Fruit fly (Drosophila melanogaster) whole organism, embryonic: Measurements from ENCODE around the gene Schip1.
A peak's percentile ranks its signal among the peaks of the same experiment; 100 is the strongest.

ENCODE experiments used
- ATbp ChIP-seq: fragments of 200-800 bp; sonication (Bioruptor generic); optimal IDR thresholded peaks from 2 replicates; lab custom pipeline; 2017; ENCODE audit warnings: missing biosample characterization, mild to moderate bottlenecking, missing genetic modification characterization, missing genetic modification reagents
- Asciz ChIP-seq: fragments of 200-800 bp; sonication (Bioruptor generic); optimal IDR thresholded peaks from 2 replicates; lab custom pipeline; 2017; ENCODE audit warnings: missing biosample characterization, mild to moderate bottlenecking, missing genetic modification characterization, missing genetic modification reagents
- Atf6 ChIP-seq: fragments of 200-800 bp; sonication (Bioruptor generic); IDR thresholded peaks from 2 replicates; pipeline ENCODE4 v1.3.6; 2022; ENCODE audit warnings: missing biosample characterization, missing genetic modification characterization
- CG10959 ChIP-seq: fragments of 200-800 bp; sonication (Bioruptor generic); IDR thresholded peaks from 2 replicates; pipeline ENCODE4 v1.3.6; 2022; ENCODE audit warnings: missing biosample characterization, missing genetic modification characterization
- CG10979 ChIP-seq: fragments of 200-800 bp; sonication (Bioruptor generic); optimal IDR thresholded peaks from 2 replicates; lab custom pipeline; 2018; ENCODE audit warnings: missing biosample characterization, mild to moderate bottlenecking, missing genetic modification characterization, moderate library complexity
- CG11723 ChIP-seq: fragments of 200-800 bp; sonication (Bioruptor generic); optimal IDR thresholded peaks from 2 replicates; lab custom pipeline; 2017; ENCODE audit warnings: missing biosample characterization, mild to moderate bottlenecking, missing genetic modification characterization
- CG12236 ChIP-seq: fragments of 200-800 bp; sonication (Bioruptor generic); optimal IDR thresholded peaks from 2 replicates; lab custom pipeline; 2016; ENCODE audit warnings: missing biosample characterization, missing genetic modification characterization
- CG12299 ChIP-seq: fragments of 200-800 bp; sonication (Bioruptor generic); optimal IDR thresholded peaks from 2 replicates; lab custom pipeline; 2018; ENCODE audit warnings: missing biosample characterization, mild to moderate bottlenecking, missing genetic modification characterization
- CG13123 ChIP-seq: fragments of 200-800 bp; sonication (Bioruptor generic); optimal IDR thresholded peaks from 2 replicates; lab custom pipeline; 2016; ENCODE audit warnings: missing biosample characterization, missing genetic modification characterization
- CG15269 ChIP-seq: fragments of 200-800 bp; sonication (Bioruptor generic); optimal IDR thresholded peaks from 2 replicates; lab custom pipeline; 2018; ENCODE audit warnings: missing biosample characterization, mild to moderate bottlenecking, missing genetic modification characterization, moderate library complexity
- CG1602 ChIP-seq: fragments of 200-800 bp; sonication (Bioruptor generic); optimal IDR thresholded peaks from 3 replicates; lab custom pipeline; 2016; ENCODE audit warnings: missing biosample characterization, missing genetic modification characterization
- CG1647 ChIP-seq: fragments of 200-800 bp; sonication (Bioruptor generic); optimal IDR thresholded peaks from 3 replicates; lab custom pipeline; 2016; ENCODE audit warnings: missing biosample characterization, missing genetic modification characterization
- CG18764 ChIP-seq: fragments of 200-800 bp; sonication (Bioruptor generic); optimal IDR thresholded peaks from 3 replicates; lab custom pipeline; 2016; ENCODE audit warnings: missing biosample characterization, missing genetic modification characterization
- CG2202 ChIP-seq: fragments of 200-800 bp; sonication (Bioruptor generic); optimal IDR thresholded peaks from 2 replicates; lab custom pipeline; 2018; ENCODE audit warnings: missing biosample characterization, mild to moderate bottlenecking, missing genetic modification characterization
- CG30020 ChIP-seq: fragments of 200-800 bp; optimal IDR thresholded peaks from 2 replicates; lab custom pipeline; 2019; ENCODE audit warnings: missing biosample characterization, mild to moderate bottlenecking, missing genetic modification characterization, moderate library complexity
- CG31224 ChIP-seq: fragments of 200-800 bp; sonication (Bioruptor generic); IDR thresholded peaks from 2 replicates; pipeline ENCODE4 v1.3.6; 2022; ENCODE audit warnings: missing biosample characterization, missing genetic modification characterization
- CG31388 ChIP-seq: fragments of 200-800 bp; sonication (Bioruptor generic); optimal IDR thresholded peaks from 2 replicates; lab custom pipeline; 2016; ENCODE audit warnings: missing biosample characterization, missing genetic modification characterization
- CG32767 ChIP-seq: fragments of 200-800 bp; sonication (Bioruptor generic); IDR thresholded peaks from 2 replicates; pipeline ENCODE4 v1.3.6; 2022; ENCODE audit warnings: missing biosample characterization, missing genetic modification characterization
- CG6813 ChIP-seq: fragments of 200-800 bp; sonication (Bioruptor generic); optimal IDR thresholded peaks from 2 replicates; lab custom pipeline; 2017; ENCODE audit warnings: missing biosample characterization, missing genetic modification characterization, mild to moderate bottlenecking, moderate library complexity, missing genetic modification reagents
- CG7745 ChIP-seq: fragments of 200-800 bp; sonication (Bioruptor generic); optimal IDR thresholded peaks from 2 replicates; lab custom pipeline; 2018; ENCODE audit warnings: missing biosample characterization, mild to moderate bottlenecking, missing genetic modification characterization, moderate library complexity
- CG8388 ChIP-seq: fragments of 200-800 bp; sonication (Bioruptor generic); optimal IDR thresholded peaks from 2 replicates; lab custom pipeline; 2019; ENCODE audit warnings: missing biosample characterization, mild to moderate bottlenecking, missing genetic modification characterization, moderate library complexity
- CHES-1-like ChIP-seq: fragments of 200-800 bp; sonication (Bioruptor generic); optimal IDR thresholded peaks from 2 replicates; lab custom pipeline; 2016; ENCODE audit warnings: missing biosample characterization, missing genetic modification characterization
- Dad ChIP-seq: fragments of 200-800 bp; sonication (Bioruptor generic); optimal IDR thresholded peaks from 3 replicates; lab custom pipeline; 2016; ENCODE audit warnings: missing biosample characterization, missing genetic modification characterization
- Dll ChIP-seq: fragments of 200-800 bp; sonication (Bioruptor generic); IDR thresholded peaks from 4 replicates; pipeline ENCODE4 v1.3.6; 2022; ENCODE audit warnings: missing biosample characterization, missing genetic modification characterization; ENCODE audit not compliant: partially characterized antibody
- Doc3 ChIP-seq: fragments of 200-800 bp; sonication (Bioruptor generic); IDR thresholded peaks from 3 replicates; pipeline ENCODE4 v1.3.6; 2022; ENCODE audit warnings: missing biosample characterization, missing genetic modification characterization; ENCODE audit not compliant: partially characterized antibody
- E2f2 ChIP-seq: fragments of 200-800 bp; sonication (Bioruptor generic); IDR thresholded peaks from 2 replicates; pipeline ENCODE4 v1.3.6; 2022; ENCODE audit warnings: missing biosample characterization, missing genetic modification characterization
- HmgZ ChIP-seq: fragments of 200-800 bp; sonication (Bioruptor generic); optimal IDR thresholded peaks from 2 replicates; lab custom pipeline; 2018; ENCODE audit warnings: missing biosample characterization, mild to moderate bottlenecking, missing genetic modification characterization
- Hmx ChIP-seq: fragments of 200-800 bp; sonication (Bioruptor generic); optimal IDR thresholded peaks from 2 replicates; lab custom pipeline; 2016; ENCODE audit warnings: missing biosample characterization, missing genetic modification characterization
- Lhr ChIP-seq: fragments of 200-800 bp; sonication (Bioruptor generic); optimal IDR thresholded peaks from 3 replicates; lab custom pipeline; 2017; ENCODE audit warnings: mild to moderate bottlenecking, missing biosample characterization, missing genetic modification reagents, missing genetic modification characterization
- MESR4 ChIP-seq: fragments of 200-800 bp; sonication (Bioruptor generic); optimal IDR thresholded peaks from 2 replicates; lab custom pipeline; 2018; ENCODE audit warnings: missing biosample characterization, mild to moderate bottlenecking, missing genetic modification characterization, moderate library complexity
- Mad ChIP-seq: fragments of 200-800 bp; sonication (Bioruptor generic); optimal IDR thresholded peaks from 2 replicates; lab custom pipeline; 2016; ENCODE audit warnings: missing biosample characterization, missing genetic modification characterization
- Poxn ChIP-seq: fragments of 200-800 bp; sonication (Bioruptor generic); IDR thresholded peaks from 2 replicates; pipeline ENCODE4 v1.3.6; 2022; ENCODE audit warnings: missing biosample characterization, missing genetic modification characterization
- Vsx1 ChIP-seq: fragments of 200-800 bp; sonication (Bioruptor generic); optimal IDR thresholded peaks from 2 replicates; lab custom pipeline; 2017; ENCODE audit warnings: missing biosample characterization, mild to moderate bottlenecking, missing genetic modification characterization, missing genetic modification reagents
- al ChIP-seq: fragments of 200-800 bp; sonication (Bioruptor generic); IDR thresholded peaks from 2 replicates; pipeline ENCODE4 v1.3.6; 2022; ENCODE audit warnings: missing biosample characterization, missing genetic modification characterization
- ase ChIP-seq: fragments of 200-800 bp; sonication (Bioruptor generic); IDR thresholded peaks from 3 replicates; pipeline ENCODE4 v1.3.6; 2022; ENCODE audit warnings: missing biosample characterization, missing genetic modification characterization
- cad ChIP-seq: fragments of >200 bp; optimal IDR thresholded peaks from 2 replicates; lab custom pipeline; 2017; ENCODE audit warnings: missing biosample characterization, missing genetic modification characterization
- caup ChIP-seq: fragments of 200-800 bp; sonication (Bioruptor generic); optimal IDR thresholded peaks from 3 replicates; lab custom pipeline; 2017; ENCODE audit warnings: missing biosample characterization, mild to moderate bottlenecking, missing genetic modification characterization, moderate library complexity; ENCODE audit not compliant: severe bottlenecking
- crol ChIP-seq: fragments of 200-800 bp; sonication (Bioruptor generic); IDR thresholded peaks from 2 replicates; pipeline ENCODE4 v1.3.6; 2022; ENCODE audit warnings: missing biosample characterization, missing genetic modification characterization
- dati ChIP-seq: fragments of 200-800 bp; sonication (Bioruptor generic); IDR thresholded peaks from 2 replicates; pipeline ENCODE4 v1.3.6; 2022; ENCODE audit warnings: missing biosample characterization, missing genetic modification characterization
- dmrt11E ChIP-seq: fragments of 200-800 bp; sonication (Bioruptor generic); optimal IDR thresholded peaks from 3 replicates; lab custom pipeline; 2018; ENCODE audit warnings: missing biosample characterization, mild to moderate bottlenecking, missing genetic modification characterization, moderate library complexity
- dmrt99B ChIP-seq: fragments of 200-800 bp; sonication (Bioruptor generic); optimal IDR thresholded peaks from 2 replicates; lab custom pipeline; 2018; ENCODE audit warnings: missing biosample characterization, mild to moderate bottlenecking, missing genetic modification characterization, moderate library complexity
- gcm2 ChIP-seq: fragments of 200-800 bp; sonication (Bioruptor generic); optimal IDR thresholded peaks from 2 replicates; lab custom pipeline; 2016; ENCODE audit warnings: missing biosample characterization, missing genetic modification characterization
- grn ChIP-seq: fragments of 200-800 bp; sonication (Bioruptor generic); optimal IDR thresholded peaks from 3 replicates; lab custom pipeline; 2017; ENCODE audit warnings: missing biosample characterization, missing genetic modification characterization
- jigr1 ChIP-seq: fragments of 200-800 bp; sonication (Bioruptor generic); IDR thresholded peaks from 3 replicates; pipeline ENCODE4 v1.3.6; 2022; ENCODE audit warnings: missing biosample characterization, missing genetic modification characterization
- nerfin-2 ChIP-seq: fragments of 200-800 bp; sonication (Bioruptor generic); IDR thresholded peaks from 2 replicates; pipeline ENCODE4 v1.3.6; 2022; ENCODE audit warnings: missing biosample characterization, missing genetic modification characterization; ENCODE audit not compliant: partially characterized antibody
- row ChIP-seq: fragments of 200-800 bp; sonication (Bioruptor generic); IDR thresholded peaks from 3 replicates; pipeline ENCODE4 v1.3.6; 2022; ENCODE audit warnings: missing biosample characterization, missing genetic modification characterization
- schlank ChIP-seq: fragments of 200-800 bp; sonication (Bioruptor generic); optimal IDR thresholded peaks from 2 replicates; lab custom pipeline; 2018; ENCODE audit warnings: missing biosample characterization, mild to moderate bottlenecking, missing genetic modification characterization
- slp2 ChIP-seq: fragments of 200-800 bp; sonication (Bioruptor generic); optimal IDR thresholded peaks from 2 replicates; lab custom pipeline; 2016; ENCODE audit warnings: missing biosample characterization, missing genetic modification characterization
- sqz ChIP-seq: fragments of 200-800 bp; sonication (Bioruptor generic); optimal IDR thresholded peaks from 3 replicates; lab custom pipeline; 2018; ENCODE audit warnings: missing biosample characterization, mild to moderate bottlenecking, missing genetic modification characterization
- stc ChIP-seq: fragments of 200-800 bp; sonication (Bioruptor generic); IDR thresholded peaks from 2 replicates; pipeline ENCODE4 v1.3.6; 2022; ENCODE audit warnings: missing biosample characterization, missing genetic modification characterization
- stwl ChIP-seq: fragments of 200-800 bp; sonication (Bioruptor generic); optimal IDR thresholded peaks from 3 replicates; lab custom pipeline; 2018; ENCODE audit warnings: missing biosample characterization, mild to moderate bottlenecking, missing genetic modification characterization, moderate library complexity

Schip1 gene

DNA sequence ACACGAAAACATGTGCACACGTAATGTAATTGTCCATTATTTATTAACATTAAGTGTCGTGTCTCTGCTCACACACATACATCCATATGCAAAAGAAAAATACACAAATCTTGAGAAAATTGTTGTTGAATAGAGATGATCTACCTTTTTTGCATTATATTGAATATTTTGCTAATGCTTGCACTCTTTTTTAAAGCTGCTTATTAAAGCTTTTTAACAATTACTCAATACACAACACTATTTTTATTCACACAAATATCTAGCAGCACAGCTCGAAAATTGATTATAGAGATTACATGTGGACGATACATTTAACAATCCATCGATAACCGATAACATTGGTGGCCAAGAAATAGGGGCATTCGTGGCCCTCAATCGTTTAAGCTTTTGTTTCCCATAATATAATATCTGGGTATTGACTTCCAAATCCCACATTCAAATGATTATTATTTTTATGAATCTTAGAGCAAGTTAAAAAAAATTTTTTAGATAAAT lies 38.8 kb downstream of the Schip1 start, which contains the start of gene Ufd4 (continued):
- TF ChIP-seq Vsx1 (GFP tag; lab: Kevin White, UChicago) (no peak), CG8388 (GFP tag; lab: Kevin White, UChicago) (peak; percentile 49), sqz (no peak), Dad (GFP tag; lab: Kevin White, UChicago) (peak; percentile 54), Hmx (no peak), CG12299 (tag; lab: Kevin White, UChicago) (no peak), nerfin-2 (GFP tag; lab: Robert Waterston, UW) (no peak), schlank (tag; lab: Kevin White, UChicago) (no peak), CG18764 (GFP tag; lab: Kevin White, UChicago) (peak; percentile 50), CG6813 (GFP tag; lab: Kevin White, UChicago) (no peak), ase (GFP tag; lab: Robert Waterston, UW) (no peak), crol (GFP tag; lab: Robert Waterston, UW) (no peak), ATbp (GFP tag; lab: Kevin White, UChicago) (no peak), Dll (GFP tag; lab: Robert Waterston, UW) (peak; percentile 56; the same call in 2 of the 4 replicates), dmrt99B (tag; lab: Kevin White, UChicago) (no peak), CG1647 (GFP tag; lab: Kevin White, UChicago) (peak; percentile 56), CG11723 (GFP tag; lab: Kevin White, UChicago) (no peak), Lhr (no peak), HmgZ (tag; lab: Kevin White, UChicago) (peak; percentile 64), CG12236 (GFP tag; lab: Kevin White, UChicago) (no peak), dati (GFP tag; lab: Robert Waterston, UW) (no peak), row (GFP tag; lab: Robert Waterston, UW) (peak; percentile 81), MESR4 (GFP tag; lab: Kevin White, UChicago) (peak; percentile 77), CG31224 (GFP tag; lab: Robert Waterston, UW) (no peak), stc (GFP tag; lab: Robert Waterston, UW) (peak; percentile 80), CG31388 (GFP tag; lab: Kevin White, UChicago) (peak; percentile 11), CG13123 (GFP tag; lab: Kevin White, UChicago) (peak; percentile 6), al (GFP tag; lab: Robert Waterston, UW) (no peak), slp2 (peak; percentile 45), Poxn (GFP tag; lab: Robert Waterston, UW) (no peak), Asciz (GFP tag; lab: Kevin White, UChicago) (no peak), CG10959 (GFP tag; lab: Robert Waterston, UW) (no peak), CG7745 (tag; lab: Kevin White, UChicago) (peak; percentile 7), cad (GFP tag; lab: Kevin White, UChicago) (no peak), CG2202 (tag; lab: Kevin White, UChicago) (peak; percentile 0), CG1602 (GFP tag; lab: Kevin White, UChicago) (peak; percentile 46), CG30020 (tag; lab: Kevin White, UChicago) (peak; percentile 95), caup (GFP tag; lab: Kevin White, UChicago) (no peak), grn (no peak), Atf6 (GFP tag; lab: Robert Waterston, UW) (peak; percentile 78), gcm2 (GFP tag; lab: Kevin White, UChicago) (peak; percentile 56), E2f2 (peak; percentile 33; the same call in 1 of the 2 replicates), Mad (GFP tag; lab: Kevin White, UChicago) (peak; percentile 13), jigr1 (GFP tag; lab: Robert Waterston, UW) (no peak), stwl (tag; lab: Kevin White, UChicago) (peak; percentile 75), dmrt11E (tag; lab: Kevin White, UChicago) (peak; percentile 62), CG32767 (GFP tag; lab: Robert Waterston, UW) (peak; percentile 50; the same call in 1 of the 2 replicates), CHES-1-like (peak; percentile 42), CG10979 (peak; percentile 64), CG15269 (no peak), Doc3 (GFP tag; lab: Robert Waterston, UW) (0 out of 3 replicates have a peak, but pooled peaks have one; percentile 36)
